Worm (Caenorhabditis elegans) whole organism, young adult: ENCODE results near the gene arid-1.

Source experiments
- aptf-2 ChIP-seq: fragments of 200-800 bp; sonication (Bioruptor generic); conservative IDR thresholded peaks from 2 replicates; pipeline ENCODE4 v1.3.6; 2022; ENCODE audit warnings: missing genetic modification reagents, missing genetic modification characterization, missing compliant biosample characterization
- bed-2 ChIP-seq: fragments of 200-800 bp; sonication (Bioruptor generic); IDR thresholded peaks from 2 replicates; pipeline ENCODE4 v1.3.6; 2022; ENCODE audit warnings: missing genetic modification reagents, missing genetic modification characterization, missing compliant biosample characterization
- ceh-100 ChIP-seq: fragments of 200-800 bp; sonication (Bioruptor generic); IDR thresholded peaks from 2 replicates; pipeline ENCODE4 v1.3.6; 2022; ENCODE audit warnings: missing genetic modification reagents, missing genetic modification characterization, missing compliant biosample characterization
- gei-17 ChIP-seq: fragments of 200-800 bp; sonication (Bioruptor generic); optimal IDR thresholded peaks from 2 replicates; lab custom pipeline; 2018; ENCODE audit warnings: mild to moderate bottlenecking, missing genetic modification characterization, missing compliant biosample characterization
- hlh-26 ChIP-seq: fragments of 200-800 bp; sonication (Bioruptor generic); conservative IDR thresholded peaks from 2 replicates; pipeline ENCODE4 v1.3.6; 2022; ENCODE audit warnings: missing genetic modification reagents, missing genetic modification characterization, missing compliant biosample characterization
- hmg-1.2 ChIP-seq: fragments of 200-800 bp; sonication (Bioruptor generic); IDR thresholded peaks from 2 replicates; pipeline ENCODE4 v1.3.6; 2022; ENCODE audit warnings: missing genetic modification reagents, missing genetic modification characterization, missing compliant biosample characterization
- lin-26 ChIP-seq: fragments of 200-800 bp; sonication (Bioruptor generic); IDR thresholded peaks from 2 replicates; pipeline ENCODE4 v1.3.6; 2022; ENCODE audit warnings: missing genetic modification reagents, missing genetic modification characterization, missing compliant biosample characterization
- madf-3 ChIP-seq: fragments of 200-800 bp; sonication (Bioruptor generic); IDR thresholded peaks from 2 replicates; pipeline ENCODE4 v1.3.6; 2022; ENCODE audit warnings: missing genetic modification reagents, missing genetic modification characterization, missing compliant biosample characterization
- mxl-1 ChIP-seq: sonication (generic microtip); optimal IDR thresholded peaks from 2 replicates; lab custom pipeline; 2016; ENCODE audit warnings: missing genetic modification characterization, missing compliant biosample characterization
- pbrm-1 ChIP-seq: fragments of 200-800 bp; sonication (Bioruptor generic); IDR thresholded peaks from 2 replicates; pipeline ENCODE4 v1.3.6; 2022; ENCODE audit warnings: missing genetic modification reagents, missing genetic modification characterization, missing compliant biosample characterization
- pha-4 ChIP-seq: fragments of 150-350 bp; sonication (generic microtip); optimal IDR thresholded peaks from 2 replicates; lab custom pipeline; 2014; ENCODE audit warnings: missing biosample characterization, missing genetic modification reagents, missing genetic modification characterization
- sea-2 ChIP-seq: fragments of 200-800 bp; sonication (Bioruptor generic); IDR thresholded peaks from 2 replicates; pipeline ENCODE4 v1.3.6; 2022; ENCODE audit warnings: missing genetic modification characterization, missing compliant biosample characterization
- somi-1 ChIP-seq: fragments of 200-800 bp; sonication (Bioruptor generic); optimal IDR thresholded peaks from 2 replicates; lab custom pipeline; 2018; ENCODE audit warnings: mild to moderate bottlenecking, missing genetic modification characterization, missing compliant biosample characterization
- zfh-2 ChIP-seq: fragments of 200-800 bp; sonication (Bioruptor generic); conservative IDR thresholded peaks from 2 replicates; pipeline ENCODE4 v1.3.6; 2022; ENCODE audit warnings: missing genetic modification reagents, missing genetic modification characterization, missing compliant biosample characterization

DNA sequence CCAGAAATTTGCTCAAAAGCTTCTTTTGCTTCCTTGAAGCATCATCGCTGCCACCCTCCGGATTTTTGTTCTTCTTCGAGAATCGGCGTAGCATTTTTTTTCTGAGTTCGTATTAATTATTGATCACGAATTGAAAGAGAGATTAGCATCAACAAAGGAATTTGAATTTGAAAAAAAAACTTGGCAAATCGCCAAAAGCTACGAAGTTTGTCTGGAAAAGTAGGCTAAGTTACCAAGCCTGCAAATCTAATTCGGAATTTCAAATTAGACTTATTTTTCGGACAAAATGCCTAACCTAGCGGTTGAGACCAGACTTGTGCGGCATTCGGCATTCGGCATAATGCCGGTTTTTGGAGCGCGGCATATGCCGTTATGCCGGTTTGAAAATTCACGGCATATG is 13.9 kb upstream of the arid-1 start, which contains the start of gene cfap-36:
- no peak for TF ChIP-seq pha-4
- TF ChIP-seq bed-2 (GFP tag; lab: Robert Waterston, UW), result no peak
- TF ChIP-seq mxl-1 (tag; lab: Kevin White, UChicago), result no peak
- TF ChIP-seq lin-26 (GFP tag; lab: Robert Waterston, UW), result no peak
- TF ChIP-seq zfh-2 (GFP tag; lab: Robert Waterston, UW), result no peak
- no peak for TF ChIP-seq hmg-1.2 (GFP tag; lab: Robert Waterston, UW)
- no peak for TF ChIP-seq sea-2
- no peak for TF ChIP-seq ceh-100 (GFP tag; lab: Robert Waterston, UW)
- no peak for TF ChIP-seq aptf-2
- no peak for TF ChIP-seq pbrm-1 (GFP tag; lab: Robert Waterston, UW)
- no peak for TF ChIP-seq somi-1 (GFP tag; lab: Kevin White, UChicago)
- no peak for TF ChIP-seq madf-3 (GFP tag; lab: Robert Waterston, UW)
- no peak for TF ChIP-seq gei-17 (GFP tag; lab: Kevin White, UChicago)
- TF ChIP-seq hlh-26 (GFP tag; lab: Robert Waterston, UW), result no peak
